Fruit fly (Drosophila melanogaster): ENCODE results near the gene Cpr65Aw.

DNA sequence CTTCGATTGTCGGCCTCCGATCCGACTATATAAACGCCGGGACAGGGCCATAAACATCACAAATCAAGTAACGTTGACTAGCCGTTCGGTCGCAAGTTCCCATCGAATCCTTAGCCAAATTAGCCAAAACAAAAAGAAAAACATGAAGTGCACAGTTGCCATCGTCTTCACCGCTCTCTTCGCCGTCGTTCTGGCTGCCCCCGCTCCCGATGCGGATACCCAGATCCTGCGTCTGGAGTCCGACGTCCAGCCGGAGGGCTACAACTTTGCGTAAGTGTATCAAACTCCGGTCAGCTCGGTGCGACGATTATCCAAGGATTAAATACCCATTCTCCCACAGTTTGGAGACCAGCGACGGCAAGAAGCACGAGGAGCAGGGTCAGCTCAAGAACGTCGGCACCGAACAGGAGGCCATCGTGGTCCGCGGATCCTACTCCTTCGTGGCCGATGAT lies 2.6 kb upstream of the Cpr65Aw start, which contains the start of gene Lcp65Ac:
- TF ChIP-seq Gug (GFP tag; IDR thresholded peaks at IDR 0.05) (no peak), Lpt (GFP tag; optimal IDR thresholded peaks at IDR 0.05) (no peak), Eip75B (GFP tag; optimal IDR thresholded peaks at IDR 0.05) (no peak), Hr39 (GFP tag; optimal IDR thresholded peaks at IDR 0.05) (no peak), Sox102F (GFP tag; optimal IDR thresholded peaks at IDR 0.05) (no peak), CG3919 (GFP tag; optimal IDR thresholded peaks at IDR 0.05) (no peak), Smox (GFP tag; optimal IDR thresholded peaks at IDR 0.05) (no peak), CG11762 (GFP tag; optimal IDR thresholded peaks at IDR 0.05; ENCODE audit: insufficient read depth) (no peak), Eip78C (GFP tag) (no peak), CG6808 (GFP tag; optimal IDR thresholded peaks at IDR 0.05) (no peak), OdsH (GFP tag; optimal IDR thresholded peaks at IDR 0.05) (no peak), CG4318 (GFP tag; optimal IDR thresholded peaks at IDR 0.05) (no peak), net (GFP tag; optimal IDR thresholded peaks at IDR 0.05) (no peak), CG1621 (tag; optimal IDR thresholded peaks at IDR 0.05) (no peak)
